Worm (Caenorhabditis elegans) whole organism, midembryonic: ENCODE data around the gene C50H2.13.

Experiments
- T22C8.4 ChIP-seq: fragments of 200-800 bp; sonication (Bioruptor generic); IDR thresholded peaks from 2 replicates; pipeline ENCODE4 v1.3.6; 2022; ENCODE audit warnings: missing genetic modification characterization, missing compliant biosample characterization
- cog-1 ChIP-seq: sonication (generic microtip); optimal IDR thresholded peaks from 2 replicates; lab custom pipeline; 2016; ENCODE audit warnings: missing genetic modification characterization, missing compliant biosample characterization
- flt-1 ChIP-seq: fragments of 200-800 bp; sonication (Bioruptor generic); IDR thresholded peaks from 2 replicates; pipeline ENCODE4 v1.3.6; 2022; ENCODE audit warnings: missing genetic modification characterization, missing compliant biosample characterization
- klf-2 ChIP-seq: fragments of 200-800 bp; sonication (Bioruptor generic); conservative IDR thresholded peaks from 2 replicates; pipeline ENCODE4 v1.3.6; 2022; ENCODE audit warnings: missing genetic modification reagents, missing genetic modification characterization, missing compliant biosample characterization
- med-1 ChIP-seq: sonication (generic microtip); optimal IDR thresholded peaks from 2 replicates; lab custom pipeline; 2017; ENCODE audit warnings: missing genetic modification characterization, mild to moderate bottlenecking, missing compliant biosample characterization, antibody characterized with exemption, missing genetic modification reagents; ENCODE audit not compliant: insufficient read depth
- ref-1 ChIP-seq: fragments of 200-800 bp; sonication (Bioruptor generic); conservative IDR thresholded peaks from 2 replicates; pipeline ENCODE4 v1.3.6; 2022; ENCODE audit warnings: missing genetic modification reagents, missing genetic modification characterization, missing compliant biosample characterization
- tab-1 ChIP-seq: fragments of 200-800 bp; sonication (Bioruptor generic); IDR thresholded peaks from 2 replicates; pipeline ENCODE4 v1.3.6; 2022; ENCODE audit warnings: missing genetic modification characterization, missing compliant biosample characterization
- ztf-23 ChIP-seq: fragments of 200-800 bp; sonication (Bioruptor generic); IDR thresholded peaks from 2 replicates; pipeline ENCODE4 v1.3.6; 2022; ENCODE audit warnings: missing genetic modification reagents, missing genetic modification characterization, missing compliant biosample characterization
- ztf-29 ChIP-seq: fragments of 200-800 bp; sonication (Bioruptor generic); IDR thresholded peaks from 2 replicates; pipeline ENCODE4 v1.3.6; 2022; ENCODE audit warnings: missing genetic modification reagents, missing genetic modification characterization, missing compliant biosample characterization

DNA sequence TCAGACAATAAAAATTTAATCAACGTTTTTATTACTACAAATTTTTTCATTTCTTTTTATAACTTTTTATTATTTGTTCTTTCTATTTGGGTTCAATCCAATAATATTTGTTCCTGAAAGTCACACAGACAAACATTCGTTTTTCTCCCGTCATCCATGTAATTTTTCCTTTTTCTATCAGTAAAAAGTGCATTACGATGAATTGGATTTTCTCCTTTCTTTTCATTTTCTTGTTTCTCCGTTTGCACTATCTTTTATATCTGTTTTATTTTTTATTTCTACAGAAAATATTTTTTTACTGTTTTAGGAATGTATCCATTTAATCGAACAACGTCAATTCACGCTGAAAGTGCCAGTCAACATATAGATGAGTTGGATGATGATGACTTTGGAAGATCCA lies 27.1 kb upstream of the C50H2.13 start, which contains the start of gene egl-47:
- TF ChIP-seq flt-1 (GFP tag; lab: Robert Waterston, UW): no peak
- no peak for TF ChIP-seq cog-1 (tag; lab: Kevin White, UChicago)
- TF ChIP-seq ztf-23 (GFP tag; lab: Robert Waterston, UW): no peak
- no peak for TF ChIP-seq klf-2 (GFP tag; lab: Robert Waterston, UW)
- TF ChIP-seq ref-1: no peak
- TF ChIP-seq med-1 (GFP tag; lab: Kevin White, UChicago): no peak
- TF ChIP-seq ztf-29 (GFP tag; lab: Robert Waterston, UW): no peak
- TF ChIP-seq tab-1: no peak
- no peak for TF ChIP-seq T22C8.4
